Fruit fly (Drosophila melanogaster): ENCODE results near the gene Osi20.

DNA sequence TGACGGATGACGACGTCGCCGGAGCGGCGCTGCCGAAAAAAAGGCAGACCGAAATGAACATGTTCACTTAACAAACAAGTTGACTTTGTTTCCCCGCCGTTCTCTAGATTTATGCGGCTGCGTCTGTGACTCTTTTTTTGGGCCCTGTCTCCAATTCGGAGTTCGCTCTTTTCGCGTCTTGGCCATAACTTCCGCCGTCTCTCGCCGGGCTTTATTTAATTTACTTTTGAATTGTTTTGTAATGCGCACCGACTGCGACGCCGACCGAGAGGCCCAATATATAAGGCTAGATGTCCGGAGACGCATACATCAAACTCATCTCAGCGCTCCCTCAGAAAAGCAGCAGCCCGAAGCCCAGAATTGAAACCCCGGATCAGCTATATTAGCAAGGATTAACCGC, 41.1 kb upstream of the Osi20 start, which contains the start of gene Osi14:
- TF ChIP-seq rn (GFP tag; IDR thresholded peaks at IDR 0.05): no peak
- TF ChIP-seq EcR (GFP tag; optimal IDR thresholded peaks at IDR 0.05): no peak
- TF ChIP-seq fd96Ca (GFP tag; IDR thresholded peaks at IDR 0.05): no peak
- TF ChIP-seq CG12605 (GFP tag; IDR thresholded peaks at IDR 0.05): no peak
- no peak for TF ChIP-seq Pif1B (GFP tag; optimal IDR thresholded peaks at IDR 0.05)
- TF ChIP-seq CG9948 (tag; optimal IDR thresholded peaks at IDR 0.05): no peak
- TF ChIP-seq Ets98B (GFP tag; IDR thresholded peaks at IDR 0.05): no peak
- no peak for TF ChIP-seq CG15710 (tag; optimal IDR thresholded peaks at IDR 0.05)
- no peak for TF ChIP-seq D1 (tag; optimal IDR thresholded peaks at IDR 0.05)
- TF ChIP-seq CG13204 (GFP tag; optimal IDR thresholded peaks at IDR 0.05): no peak
- no peak for TF ChIP-seq Pif1A (GFP tag; optimal IDR thresholded peaks at IDR 0.05)
